Worm (Caenorhabditis elegans) whole organism, young adult: Measurements from ENCODE around the gene fbxa-197.

Experiments used
- C06A6.2 ChIP-seq: fragments of 200-800 bp; sonication (Bioruptor generic); conservative IDR thresholded peaks from 2 replicates; pipeline ENCODE4 v1.3.6; 2022; ENCODE audit warnings: missing genetic modification characterization, missing compliant biosample characterization
- C17E4.6 ChIP-seq: fragments of 200-800 bp; sonication (Bioruptor generic); IDR thresholded peaks from 2 replicates; pipeline ENCODE4 v1.3.6; 2022; ENCODE audit warnings: missing genetic modification reagents, missing genetic modification characterization, missing compliant biosample characterization
- F23B12.7 ChIP-seq: sonication (generic microtip); optimal IDR thresholded peaks from 2 replicates; lab custom pipeline; 2017; ENCODE audit warnings: missing genetic modification characterization, mild to moderate bottlenecking, missing compliant biosample characterization, antibody characterized with exemption, moderate library complexity; ENCODE audit not compliant: insufficient read depth
- F39B2.1 ChIP-seq: fragments of 200-800 bp; sonication (Bioruptor generic); IDR thresholded peaks from 2 replicates; pipeline ENCODE4 v1.3.6; 2022; ENCODE audit warnings: missing genetic modification reagents, missing genetic modification characterization, missing compliant biosample characterization
- ama-1 ChIP-seq, 3 experiments: fragments of 150-350 bp in 1 of 3; sonication (generic microtip) in 2 of 3; optimal IDR thresholded peaks; 2 replicates each; lab custom pipeline; 2014 to 2018; ENCODE audit warnings: missing biosample characterization in 2 of 3, missing genetic modification characterization in 2 of 3, missing genetic modification reagents in 2 of 3
- dox-1 ChIP-seq: fragments of 200-800 bp; sonication (Bioruptor generic); IDR thresholded peaks from 2 replicates; pipeline ENCODE4 v1.3.6; 2022; ENCODE audit warnings: missing genetic modification reagents, missing genetic modification characterization, missing compliant biosample characterization
- him-1 ChIP-seq: sonication (generic microtip); optimal IDR thresholded peaks from 2 replicates; lab custom pipeline; 2016; ENCODE audit warnings: missing genotype, missing genetic modification reagents, missing genetic modification characterization, missing compliant biosample characterization
- lir-1 ChIP-seq: fragments of 200-800 bp; sonication (Bioruptor generic); conservative IDR thresholded peaks from 2 replicates; pipeline ENCODE4 v1.3.6; 2022; ENCODE audit warnings: missing genetic modification reagents, missing genetic modification characterization, missing compliant biosample characterization
- madf-10 ChIP-seq: sonication (generic microtip); optimal IDR thresholded peaks from 2 replicates; lab custom pipeline; 2016; ENCODE audit warnings: mild to moderate bottlenecking, missing genetic modification characterization, missing compliant biosample characterization
- nhr-90 ChIP-seq: sonication (generic microtip); optimal IDR thresholded peaks from 2 replicates; lab custom pipeline; 2016; ENCODE audit warnings: missing genotype, mild to moderate bottlenecking, missing genetic modification characterization, missing compliant biosample characterization
- pbrm-1 ChIP-seq: fragments of 200-800 bp; sonication (Bioruptor generic); IDR thresholded peaks from 2 replicates; pipeline ENCODE4 v1.3.6; 2022; ENCODE audit warnings: missing genetic modification reagents, missing genetic modification characterization, missing compliant biosample characterization
- unc-62 ChIP-seq: fragments of 150-350 bp; optimal IDR thresholded peaks from 2 replicates; lab custom pipeline; 2014; ENCODE audit warnings: missing biosample characterization, missing genetic modification reagents, missing genetic modification characterization

DNA sequence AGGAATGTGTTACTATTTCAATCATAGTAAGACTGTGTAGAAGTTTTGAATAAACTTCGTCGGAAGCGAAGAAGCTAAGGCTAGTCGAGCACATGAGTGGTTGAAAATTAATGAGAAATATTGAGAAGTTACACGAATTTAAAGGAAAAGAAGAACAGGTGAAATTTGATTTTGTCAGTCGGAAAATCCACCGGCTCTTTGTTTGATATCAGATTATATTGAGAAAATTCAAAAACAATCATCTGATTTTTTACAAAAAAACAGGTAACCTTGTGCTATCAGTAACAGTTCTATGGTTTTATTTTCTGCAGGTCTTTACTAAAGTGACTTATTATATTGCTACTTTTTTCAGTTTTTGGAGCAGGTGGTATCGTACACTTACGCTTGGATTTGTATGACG lies 9.2 kb upstream of the fbxa-197 start, which contains the start of gene srh-148:
- no peak for TF ChIP-seq madf-10 (tag; lab: Kevin White, UChicago)
- no peak for TF ChIP-seq ama-1 (optimal IDR thresholded peaks at IDR 0.05; lab: Kevin White, UChicago)
- no peak for TF ChIP-seq ama-1 (GFP tag; optimal IDR thresholded peaks at IDR 0.05; lab: Kevin White, UChicago)
- TF ChIP-seq F23B12.7 (tag; lab: Kevin White, UChicago), result no peak
- no peak for TF ChIP-seq dox-1 (GFP tag; lab: Robert Waterston, UW)
- no peak for TF ChIP-seq lir-1 (GFP tag; lab: Robert Waterston, UW)
- no peak for TF ChIP-seq nhr-90 (tag; lab: Kevin White, UChicago)
- TF ChIP-seq C17E4.6 (GFP tag; lab: Robert Waterston, UW), result no peak
- TF ChIP-seq C06A6.2 (GFP tag; lab: Robert Waterston, UW), result no peak
- TF ChIP-seq him-1 (tag; lab: Kevin White, UChicago), result no peak
- TF ChIP-seq pbrm-1, result no peak
- no peak for TF ChIP-seq F39B2.1 (GFP tag; lab: Robert Waterston, UW)
- TF ChIP-seq unc-62, result no peak
